Fruit fly (Drosophila melanogaster) whole organism, embryonic: ENCODE results near the gene Atg14.

Source experiments
- Atf-2 ChIP-seq: fragments of 200-800 bp; sonication (Bioruptor generic); optimal IDR thresholded peaks from 2 replicates; lab custom pipeline; 2016; ENCODE audit warnings: missing biosample characterization, missing genetic modification characterization
- Bgb ChIP-seq: fragments of 200-800 bp; sonication (Bioruptor generic); IDR thresholded peaks from 2 replicates; pipeline ENCODE4 v1.3.6; 2022; ENCODE audit warnings: missing biosample characterization, missing genetic modification characterization; ENCODE audit not compliant: partially characterized antibody
- CG10543 ChIP-seq: fragments of 200-800 bp; sonication (Bioruptor generic); optimal IDR thresholded peaks from 3 replicates; lab custom pipeline; 2017; ENCODE audit warnings: missing biosample characterization, mild to moderate bottlenecking, missing genetic modification characterization, moderate library complexity
- CG13624 ChIP-seq: fragments of 200-800 bp; sonication (Bioruptor generic); optimal IDR thresholded peaks from 2 replicates; lab custom pipeline; 2016; ENCODE audit warnings: missing biosample characterization, missing genetic modification characterization
- CG14710 ChIP-seq: fragments of 200-800 bp; sonication (Bioruptor generic); optimal IDR thresholded peaks from 3 replicates; lab custom pipeline; 2019; ENCODE audit warnings: missing biosample characterization, mild to moderate bottlenecking, missing genetic modification characterization, moderate library complexity
- CG15479 ChIP-seq: fragments of 200-800 bp; sonication (Bioruptor generic); optimal IDR thresholded peaks from 3 replicates; lab custom pipeline; 2019; ENCODE audit warnings: missing biosample characterization, mild to moderate bottlenecking, missing genetic modification characterization, moderate library complexity
- CG1647 ChIP-seq: fragments of 200-800 bp; sonication (Bioruptor generic); optimal IDR thresholded peaks from 3 replicates; lab custom pipeline; 2016; ENCODE audit warnings: missing biosample characterization, missing genetic modification characterization
- CG18262 ChIP-seq: fragments of 200-800 bp; optimal IDR thresholded peaks from 3 replicates; lab custom pipeline; 2019; ENCODE audit warnings: missing biosample characterization, mild to moderate bottlenecking, missing genetic modification characterization, moderate library complexity
- CG31441 ChIP-seq: fragments of 200-800 bp; sonication (Bioruptor generic); IDR thresholded peaks from 2 replicates; pipeline ENCODE4 v1.3.6; 2022; ENCODE audit warnings: missing biosample characterization, missing genetic modification characterization
- CG3995 ChIP-seq: fragments of 200-800 bp; sonication (Bioruptor generic); optimal IDR thresholded peaks from 3 replicates; lab custom pipeline; 2016; ENCODE audit warnings: missing biosample characterization, missing genetic modification characterization
- CG42726 ChIP-seq: fragments of 200-800 bp; sonication (Bioruptor generic); IDR thresholded peaks from 2 replicates; pipeline ENCODE4 v1.3.6; 2022; ENCODE audit warnings: missing biosample characterization, missing genetic modification characterization; ENCODE audit not compliant: partially characterized antibody
- CG4360 ChIP-seq: fragments of 200-800 bp; sonication (Bioruptor generic); IDR thresholded peaks from 2 replicates; pipeline ENCODE4 v1.3.6; 2022; ENCODE audit warnings: missing biosample characterization, missing genetic modification characterization
- CG4854 ChIP-seq: fragments of 200-800 bp; sonication (Bioruptor generic); optimal IDR thresholded peaks from 2 replicates; lab custom pipeline; 2016; ENCODE audit warnings: missing biosample characterization, missing genetic modification characterization, inconsistent platforms
- CG6175 ChIP-seq: fragments of 200-800 bp; sonication (Bioruptor generic); IDR thresholded peaks from 3 replicates; pipeline ENCODE4 v1.3.6; 2022; ENCODE audit warnings: missing biosample characterization, missing genetic modification characterization
- CG7271 ChIP-seq: fragments of 200-800 bp; sonication (Bioruptor generic); optimal IDR thresholded peaks from 2 replicates; lab custom pipeline; 2018; ENCODE audit warnings: missing biosample characterization, mild to moderate bottlenecking, missing genetic modification characterization, moderate library complexity
- CG9215 ChIP-seq: fragments of 200-800 bp; sonication (Bioruptor generic); IDR thresholded peaks from 2 replicates; pipeline ENCODE4 v1.3.6; 2022; ENCODE audit warnings: missing biosample characterization, missing genetic modification characterization
- Dad ChIP-seq: fragments of 200-800 bp; sonication (Bioruptor generic); optimal IDR thresholded peaks from 3 replicates; lab custom pipeline; 2016; ENCODE audit warnings: missing biosample characterization, missing genetic modification characterization
- Dll ChIP-seq: fragments of 200-800 bp; sonication (Bioruptor generic); IDR thresholded peaks from 4 replicates; pipeline ENCODE4 v1.3.6; 2022; ENCODE audit warnings: missing biosample characterization, missing genetic modification characterization; ENCODE audit not compliant: partially characterized antibody
- Gsc ChIP-seq: fragments of 200-800 bp; sonication (Bioruptor generic); IDR thresholded peaks from 2 replicates; pipeline ENCODE4 v1.3.6; 2022; ENCODE audit warnings: missing biosample characterization, missing genetic modification characterization
- Jarid2 ChIP-seq: fragments of 200-800 bp; sonication (Bioruptor generic); optimal IDR thresholded peaks from 3 replicates; lab custom pipeline; 2017; ENCODE audit warnings: mild to moderate bottlenecking, missing biosample characterization, missing genetic modification reagents, missing genetic modification characterization
- Max ChIP-seq: fragments of 200-800 bp; sonication (Bioruptor generic); optimal IDR thresholded peaks from 2 replicates; lab custom pipeline; 2016; ENCODE audit warnings: missing biosample characterization, mild to moderate bottlenecking, missing genetic modification characterization
- Pdp1 ChIP-seq, 2 experiments: fragments of 200-800 bp; sonication (Bioruptor generic); optimal IDR thresholded peaks; 3 replicates each; lab custom pipeline; 2016; ENCODE audit warnings: missing biosample characterization in 2 of 2, missing genetic modification characterization in 2 of 2, mild to moderate bottlenecking in 1 of 2, moderate library complexity in 1 of 2
- Trl ChIP-seq, 3 experiments: fragments of >200 bp in 2 of 3; fragments of 200-800 bp in 1 of 3; sonication (Bioruptor generic) in 1 of 3; optimal IDR thresholded peaks; 2 replicates in 1 of 3; 3 replicates in 2 of 3; lab custom pipeline; 2016 to 2017; ENCODE audit warnings: missing biosample characterization in 1 of 3, missing genetic modification characterization in 1 of 3
- ato ChIP-seq: fragments of 200-800 bp; sonication (Bioruptor generic); IDR thresholded peaks from 2 replicates; pipeline ENCODE4 v1.3.6; 2022; ENCODE audit warnings: missing biosample characterization, missing genetic modification characterization; ENCODE audit not compliant: partially characterized antibody
- da ChIP-seq: fragments of 200-800 bp; sonication (Bioruptor generic); optimal IDR thresholded peaks from 2 replicates; lab custom pipeline; 2016; ENCODE audit warnings: missing biosample characterization, missing genetic modification characterization
- dmrt11E ChIP-seq: fragments of 200-800 bp; sonication (Bioruptor generic); optimal IDR thresholded peaks from 3 replicates; lab custom pipeline; 2018; ENCODE audit warnings: missing biosample characterization, mild to moderate bottlenecking, missing genetic modification characterization, moderate library complexity
- dpn ChIP-seq, 2 experiments: fragments of 200-800 bp; sonication (Bioruptor generic); optimal IDR thresholded peaks; 3 replicates each; lab custom pipeline; 2016; ENCODE audit warnings: missing biosample characterization in 2 of 2, missing genetic modification characterization in 2 of 2
- fu2 ChIP-seq: fragments of 200-800 bp; sonication (Bioruptor generic); optimal IDR thresholded peaks from 2 replicates; lab custom pipeline; 2016; ENCODE audit warnings: missing biosample characterization, missing genetic modification characterization
- hkb ChIP-seq, 2 experiments: fragments of 200-800 bp in 1 of 2; fragments of >200 bp in 1 of 2; sonication (Bioruptor generic) in 1 of 2; IDR thresholded peaks in 1 of 2; optimal IDR thresholded peaks in 1 of 2; 2 replicates each; pipeline versions ENCODE4 v1.3.6 to Lab custom; 2017 to 2022; ENCODE audit warnings: missing biosample characterization in 1 of 2, missing genetic modification characterization in 1 of 2
- mam ChIP-seq: fragments of 200-800 bp; sonication (Bioruptor generic); optimal IDR thresholded peaks from 3 replicates; lab custom pipeline; 2016; ENCODE audit warnings: missing biosample characterization, missing genetic modification characterization
- nom ChIP-seq: fragments of 200-800 bp; sonication (Bioruptor generic); optimal IDR thresholded peaks from 2 replicates; lab custom pipeline; 2017; ENCODE audit warnings: missing biosample characterization, missing genetic modification characterization, mild to moderate bottlenecking, moderate library complexity, missing genetic modification reagents
- pho ChIP-seq: fragments of 200-800 bp; sonication (Bioruptor generic); optimal IDR thresholded peaks from 2 replicates; lab custom pipeline; 2016; ENCODE audit warnings: missing biosample characterization, missing genetic modification characterization
- so ChIP-seq: fragments of 200-800 bp; sonication (Bioruptor generic); IDR thresholded peaks from 3 replicates; pipeline ENCODE4 v1.3.6; 2022; ENCODE audit warnings: missing biosample characterization, missing genetic modification characterization
- ssp ChIP-seq: fragments of 200-800 bp; sonication (Bioruptor generic); IDR thresholded peaks from 2 replicates; pipeline ENCODE4 v1.3.6; 2022; ENCODE audit warnings: missing biosample characterization, missing genetic modification characterization
- tio ChIP-seq: fragments of 200-800 bp; sonication (Bioruptor generic); optimal IDR thresholded peaks from 2 replicates; lab custom pipeline; 2017; ENCODE audit warnings: missing biosample characterization, missing genetic modification characterization, inconsistent platforms
- zen2 ChIP-seq: fragments of 200-800 bp; sonication (Bioruptor generic); IDR thresholded peaks from 3 replicates; pipeline ENCODE4 v1.3.6; 2022; ENCODE audit warnings: missing biosample characterization, missing genetic modification characterization; ENCODE audit not compliant: partially characterized antibody

Atg14 gene

dm6 chr3R:29153197-29153644 lies 37.0 kb downstream of the Atg14 start, which contains the start of the genes Slbp and Rpn2 (continued):
- peak; percentile 87; the same call in 2 of the 3 replicates for TF ChIP-seq zen2
- peak; percentile 82 for TF ChIP-seq hkb (optimal IDR thresholded peaks at IDR 0.05; lab: Kevin White, UChicago)
- no peak; the same call in 1 of the 2 replicates for TF ChIP-seq hkb (GFP tag; IDR thresholded peaks at IDR 0.05; lab: Robert Waterston, UW)
- peak; percentile 37 for TF ChIP-seq CG4854 (GFP tag; lab: Kevin White, UChicago)
- TF ChIP-seq Bgb (GFP tag; lab: Robert Waterston, UW): peak; percentile 95
- peak; percentile 31 to 70 for TF ChIP-seq Pdp1 (GFP tag; optimal IDR thresholded peaks at IDR 0.05; lab: Kevin White, UChicago)
- TF ChIP-seq CG14710: peak; percentile 83
- TF ChIP-seq CG15479: peak; percentile 90
- peak; percentile 21 for TF ChIP-seq CG10543
- no peak for TF ChIP-seq tio (GFP tag; lab: Kevin White, UChicago)
- no peak for TF ChIP-seq Jarid2 (GFP tag; lab: Kevin White, UChicago)
- peak; percentile 74; the same call in 1 of the 2 replicates for TF ChIP-seq ato (GFP tag; lab: Robert Waterston, UW)
- TF ChIP-seq CG6175 (GFP tag; lab: Robert Waterston, UW): no peak
- peak; percentile 40 to 58 for TF ChIP-seq dpn (GFP tag; optimal IDR thresholded peaks at IDR 0.05; lab: Kevin White, UChicago)
- peak; percentile 70 for TF ChIP-seq mam (GFP tag; lab: Kevin White, UChicago)
- peak; percentile 31 for TF ChIP-seq CG18262 (tag; lab: Kevin White, UChicago)
- TF ChIP-seq fu2: peak; percentile 26
- peak; percentile 20 for TF ChIP-seq CG7271
- TF ChIP-seq pho: peak; percentile 68
- TF ChIP-seq CG3995: peak; percentile 41
- peak; percentile 97 for TF ChIP-seq Dll (GFP tag; lab: Robert Waterston, UW)
- TF ChIP-seq nom (GFP tag; lab: Kevin White, UChicago): peak; percentile 11
- peak; percentile 34; the same call in 1 of the 2 replicates for TF ChIP-seq ssp (GFP tag; lab: Robert Waterston, UW)
- TF ChIP-seq CG42726 (GFP tag; lab: Robert Waterston, UW): peak; percentile 87
- TF ChIP-seq CG1647 (GFP tag; lab: Kevin White, UChicago): peak; percentile 41
- TF ChIP-seq Gsc (GFP tag; lab: Robert Waterston, UW): no peak
- TF ChIP-seq da (GFP tag; lab: Kevin White, UChicago): no peak
- no peak for TF ChIP-seq CG9215 (GFP tag; lab: Robert Waterston, UW)
- TF ChIP-seq CG4360 (GFP tag; lab: Robert Waterston, UW): peak; percentile 79
- TF ChIP-seq dmrt11E (tag; lab: Kevin White, UChicago): peak; percentile 9
- 0 out of 3 replicates have a peak, but pooled peaks have one; percentile 46 for TF ChIP-seq so (GFP tag; lab: Robert Waterston, UW)
- TF ChIP-seq Dad: peak; percentile 48
- 0 out of 2 replicates have a peak, but pooled peaks have one; percentile 20 for TF ChIP-seq CG31441 (GFP tag; lab: Robert Waterston, UW)
- no peak for TF ChIP-seq Trl (optimal IDR thresholded peaks at IDR 0.05; lab: Kevin White, UChicago)
- TF ChIP-seq Trl (GFP tag; optimal IDR thresholded peaks at IDR 0.05; lab: Kevin White, UChicago): peak; percentile 42
- peak; percentile 16 for TF ChIP-seq Atf-2 (GFP tag; lab: Kevin White, UChicago)
- peak; percentile 62 for TF ChIP-seq CG13624 (GFP tag; lab: Kevin White, UChicago)
- peak; percentile 43 for TF ChIP-seq Max (GFP tag; lab: Kevin White, UChicago)
